Worm (Caenorhabditis elegans): Measurements from ENCODE around the gene F20D6.11.

The F20D6.11 gene

DNA sequence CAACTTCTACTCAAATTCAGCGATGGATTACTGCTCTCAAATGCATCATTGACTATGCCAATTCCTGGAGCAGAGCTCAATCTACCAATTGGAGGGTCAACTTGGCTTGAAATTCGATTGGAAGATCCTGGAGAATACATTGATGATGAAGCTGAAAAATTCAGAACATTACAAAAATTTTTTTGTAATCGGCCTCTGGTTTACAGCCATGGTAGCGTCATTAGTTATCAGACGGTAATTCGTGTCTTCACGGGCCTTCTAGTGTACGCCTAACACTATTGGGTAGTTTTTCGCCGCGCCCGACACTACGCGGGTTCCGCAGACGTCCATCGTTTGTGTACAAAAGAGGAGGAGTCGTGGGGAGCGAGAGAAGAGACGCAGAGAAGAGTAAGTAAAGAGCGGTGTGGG lies 29.8 kb upstream of the F20D6.11 start (continued):
- TF ChIP-seq nhr-48 (tag; optimal IDR thresholded peaks at IDR 0.05): peak; percentile 81
- TF ChIP-seq Y48G9A.11 (GFP tag; IDR thresholded peaks at IDR 0.05): peak; percentile 92
- no peak for TF ChIP-seq ceh-32 (tag; optimal IDR thresholded peaks at IDR 0.05; ENCODE audit: poor library complexity)
- no peak for TF ChIP-seq F44E2.7 (GFP tag; IDR thresholded peaks at IDR 0.05)
- no peak for TF ChIP-seq cey-2 (tag; optimal IDR thresholded peaks at IDR 0.05; ENCODE audit: borderline replicate concordance, insufficient read depth)
- TF ChIP-seq nhr-10 (tag; optimal IDR thresholded peaks at IDR 0.05): peak; percentile 16
- TF ChIP-seq F26F4.8 (GFP tag; conservative IDR thresholded peaks at IDR 0.05): no peak
- TF ChIP-seq nhr-11 (tag; optimal IDR thresholded peaks at IDR 0.05): peak; percentile 49
- TF ChIP-seq ZK337.2 (GFP tag; IDR thresholded peaks at IDR 0.05): no peak
- TF ChIP-seq ctbp-1 (GFP tag; IDR thresholded peaks at IDR 0.05): peak; percentile 66; the same call in 1 of the 2 replicates
- TF ChIP-seq zip-2 (tag; optimal IDR thresholded peaks at IDR 0.05): no peak
- TF ChIP-seq lin-15B (tag; optimal IDR thresholded peaks at IDR 0.05): no peak
- TF ChIP-seq daf-12 (tag; optimal IDR thresholded peaks at IDR 0.05): no peak
- peak; percentile 22 for TF ChIP-seq lir-3 (tag; optimal IDR thresholded peaks at IDR 0.05)
- no peak for TF ChIP-seq zfp-3 (GFP tag; conservative IDR thresholded peaks at IDR 0.05)
- peak; percentile 78 for TF ChIP-seq lin-13 (GFP tag; optimal IDR thresholded peaks at IDR 0.05)

- TF ChIP-seq vab-7 (GFP tag; IDR thresholded peaks at IDR 0.05) (no peak), snpc-4 (tag; optimal IDR thresholded peaks at IDR 0.05) (no peak), unc-62 (GFP tag; optimal IDR thresholded peaks at IDR 0.05 in 1 of 2) (peak in 1 of 2 experiments; percentile 47), unc-62 (tag; optimal IDR thresholded peaks at IDR 0.05) (no peak), pha-4 (GFP tag; IDR thresholded peaks at IDR 0.05) (no peak), pha-4 (tag; optimal IDR thresholded peaks at IDR 0.05) (no peak)
Observed at ce11 chrV:8226812-8227211, 27.9 kb upstream of the F20D6.11 start, which contains the start of gene K07C11.10. Gene K07C11.10, minus strand, starts transcription at chrV:8226912.

DNA sequence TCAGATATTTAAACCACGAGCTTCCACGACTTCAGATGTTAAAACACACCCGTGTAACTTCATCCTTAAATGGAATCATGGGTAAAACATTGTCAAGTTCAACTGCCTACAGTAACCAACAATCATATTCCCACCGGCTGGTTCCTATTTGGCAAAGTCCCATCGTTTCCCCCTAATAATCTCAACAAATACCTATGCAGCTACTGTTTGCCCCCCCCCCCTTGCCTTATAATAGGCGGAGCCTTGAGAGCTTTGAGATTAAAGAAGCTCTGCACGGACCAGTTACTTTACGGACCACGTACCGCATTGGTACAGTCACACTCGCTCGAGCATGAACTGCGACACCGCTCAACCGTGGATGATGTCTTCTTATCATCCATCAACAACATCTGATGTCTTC lies 25.7 kb upstream of the F20D6.11 start, which contains the start of gene pax-1:
Gene pax-1 (plus strand): TSS at position 301 of the 400 bp plus-strand sequence.
- no peak for TF ChIP-seq lsy-2 (tag; optimal IDR thresholded peaks at IDR 0.05)
- TF ChIP-seq saeg-2 (GFP tag; IDR thresholded peaks at IDR 0.05): no peak
- TF ChIP-seq ctbp-1 (GFP tag; IDR thresholded peaks at IDR 0.05): no peak
- no peak for TF ChIP-seq ceh-44 (GFP tag; IDR thresholded peaks at IDR 0.05)
- no peak for TF ChIP-seq T20F7.1 (GFP tag; optimal IDR thresholded peaks at IDR 0.05)
- no peak for TF ChIP-seq Y48G9A.11 (GFP tag; IDR thresholded peaks at IDR 0.05)
- TF ChIP-seq hlh-30 (tag; optimal IDR thresholded peaks at IDR 0.05; ENCODE audit: insufficient read depth): no peak
- no peak for TF ChIP-seq tra-1 (GFP tag; IDR thresholded peaks at IDR 0.05)
- no peak for TF ChIP-seq snpc-4 (tag; optimal IDR thresholded peaks at IDR 0.05)
- no peak for TF ChIP-seq cey-2 (tag; optimal IDR thresholded peaks at IDR 0.05; ENCODE audit: borderline replicate concordance, insufficient read depth)
- TF ChIP-seq tag-97 (GFP tag; IDR thresholded peaks at IDR 0.05): no peak
- TF ChIP-seq F44E2.7 (GFP tag; IDR thresholded peaks at IDR 0.05): no peak
- TF ChIP-seq attf-4 (tag; optimal IDR thresholded peaks at IDR 0.05): no peak
- no peak for TF ChIP-seq hlh-11 (tag; optimal IDR thresholded peaks at IDR 0.05)
- TF ChIP-seq dmd-6 (GFP tag; IDR thresholded peaks at IDR 0.05): no peak
- TF ChIP-seq nhr-10 (tag; optimal IDR thresholded peaks at IDR 0.05): no peak
- TF ChIP-seq arid-1 (GFP tag; conservative IDR thresholded peaks at IDR 0.05): no peak
- no peak for TF ChIP-seq madf-9 (GFP tag; conservative IDR thresholded peaks at IDR 0.05)
- TF ChIP-seq F37D6.2 (tag; optimal IDR thresholded peaks at IDR 0.05): no peak

- TF ChIP-seq F49E8.2 (tag; optimal IDR thresholded peaks at IDR 0.05; ENCODE audit: borderline replicate concordance) (peak; percentile 9), lin-38 (GFP tag; IDR thresholded peaks at IDR 0.05) (peak; percentile 38), ztf-11 (tag; optimal IDR thresholded peaks at IDR 0.05) (no peak)
Observed at ce11 chrV:8223417-8223816, 24.5 kb upstream of the F20D6.11 start.

Data from whole organism, L4 larva.